Fruit fly (Drosophila melanogaster) whole organism, embryonic: ENCODE results near the gene HDAC6.

Experiments
- BEAF-32 ChIP-seq: fragments of 200-800 bp; sonication (Bioruptor generic); optimal IDR thresholded peaks from 3 replicates; lab custom pipeline; 2017; ENCODE audit warnings: missing biosample characterization, missing genetic modification characterization, mild to moderate bottlenecking, moderate library complexity, missing genetic modification reagents
- Bteb2 ChIP-seq: fragments of 200-800 bp; sonication (Bioruptor generic); optimal IDR thresholded peaks from 2 replicates; lab custom pipeline; 2016; ENCODE audit warnings: missing biosample characterization, missing genetic modification characterization
- CG10366 ChIP-seq: fragments of 200-800 bp; sonication (Bioruptor generic); IDR thresholded peaks from 2 replicates; pipeline ENCODE4 v1.3.6; 2022; ENCODE audit warnings: missing biosample characterization, missing genetic modification characterization
- CG13287 ChIP-seq: fragments of 200-800 bp; sonication (Bioruptor generic); IDR thresholded peaks from 2 replicates; pipeline ENCODE4 v1.3.6; 2022; ENCODE audit warnings: missing biosample characterization, missing genetic modification characterization; ENCODE audit not compliant: partially characterized antibody
- CG14860 ChIP-seq: fragments of 200-800 bp; sonication (Bioruptor generic); IDR thresholded peaks from 3 replicates; pipeline ENCODE4 v1.3.6; 2022; ENCODE audit warnings: missing biosample characterization, missing genetic modification characterization; ENCODE audit not compliant: partially characterized antibody
- CG17361 ChIP-seq: fragments of 200-800 bp; sonication (Bioruptor generic); IDR thresholded peaks from 3 replicates; pipeline ENCODE4 v1.3.6; 2022; ENCODE audit warnings: missing biosample characterization, missing genetic modification characterization
- CG2116 ChIP-seq: fragments of 200-800 bp; sonication (Bioruptor generic); optimal IDR thresholded peaks from 3 replicates; lab custom pipeline; 2018; ENCODE audit warnings: missing biosample characterization, mild to moderate bottlenecking, missing genetic modification characterization
- CG33213 ChIP-seq: fragments of 200-800 bp; sonication (Bioruptor generic); optimal IDR thresholded peaks from 3 replicates; lab custom pipeline; 2016; ENCODE audit warnings: missing biosample characterization, missing genetic modification characterization
- CG34224 ChIP-seq: fragments of 200-800 bp; sonication (Bioruptor generic); IDR thresholded peaks from 3 replicates; pipeline ENCODE4 v1.3.6; 2022; ENCODE audit warnings: missing biosample characterization, missing genetic modification characterization; ENCODE audit not compliant: partially characterized antibody
- CG4617 ChIP-seq: fragments of 200-800 bp; sonication (Bioruptor generic); optimal IDR thresholded peaks from 3 replicates; lab custom pipeline; 2016; ENCODE audit warnings: missing biosample characterization, missing genetic modification characterization, borderline replicate concordance
- CG6272 ChIP-seq: fragments of 200-800 bp; sonication (Bioruptor generic); IDR thresholded peaks from 2 replicates; pipeline ENCODE4 v1.3.6; 2022; ENCODE audit warnings: missing biosample characterization, missing genetic modification characterization
- CG7745 ChIP-seq: fragments of 200-800 bp; sonication (Bioruptor generic); optimal IDR thresholded peaks from 2 replicates; lab custom pipeline; 2018; ENCODE audit warnings: missing biosample characterization, mild to moderate bottlenecking, missing genetic modification characterization, moderate library complexity
- CG7963 ChIP-seq: fragments of 200-800 bp; sonication (Bioruptor generic); IDR thresholded peaks from 3 replicates; pipeline ENCODE4 v1.3.6; 2022; ENCODE audit warnings: missing biosample characterization, missing genetic modification characterization; ENCODE audit not compliant: partially characterized antibody
- CG9932 ChIP-seq: fragments of 200-800 bp; sonication (Bioruptor generic); IDR thresholded peaks from 2 replicates; pipeline ENCODE4 v1.3.6; 2022; ENCODE audit warnings: missing biosample characterization, missing genetic modification characterization
- CoRest ChIP-seq: fragments of 200-800 bp; sonication (Bioruptor generic); optimal IDR thresholded peaks from 3 replicates; lab custom pipeline; 2018; ENCODE audit warnings: missing biosample characterization, mild to moderate bottlenecking, missing genetic modification characterization, moderate library complexity
- CrebB ChIP-seq: fragments of 200-800 bp; sonication (Bioruptor generic); optimal IDR thresholded peaks from 3 replicates; lab custom pipeline; 2018; ENCODE audit warnings: missing biosample characterization, mild to moderate bottlenecking, missing genetic modification characterization
- HLH4C ChIP-seq: fragments of 200-800 bp; sonication (Bioruptor generic); IDR thresholded peaks from 3 replicates; pipeline ENCODE4 v1.3.6; 2022; ENCODE audit warnings: missing biosample characterization, missing genetic modification characterization; ENCODE audit not compliant: partially characterized antibody
- Pdp1 ChIP-seq, 2 experiments: fragments of 200-800 bp; sonication (Bioruptor generic); optimal IDR thresholded peaks; 3 replicates each; lab custom pipeline; 2016; ENCODE audit warnings: missing biosample characterization in 2 of 2, missing genetic modification characterization in 2 of 2, mild to moderate bottlenecking in 1 of 2, moderate library complexity in 1 of 2
- Scr ChIP-seq: fragments of 200-800 bp; sonication (Bioruptor generic); IDR thresholded peaks from 2 replicates; pipeline ENCODE4 v1.3.6; 2022; ENCODE audit warnings: missing biosample characterization, missing genetic modification characterization; ENCODE audit not compliant: partially characterized antibody
- Sry-δ ChIP-seq: fragments of 200-800 bp; sonication (Bioruptor generic); optimal IDR thresholded peaks from 2 replicates; lab custom pipeline; 2016; ENCODE audit warnings: missing biosample characterization, missing genetic modification characterization
- TFAM ChIP-seq: fragments of 200-800 bp; sonication (Bioruptor generic); optimal IDR thresholded peaks from 2 replicates; lab custom pipeline; 2017; ENCODE audit warnings: missing biosample characterization, missing genetic modification characterization, inconsistent platforms
- abd-A ChIP-seq: fragments of 200-800 bp; sonication (Bioruptor generic); optimal IDR thresholded peaks from 3 replicates; lab custom pipeline; 2019; ENCODE audit warnings: missing biosample characterization, mild to moderate bottlenecking, missing genetic modification characterization, moderate library complexity
- ato ChIP-seq: fragments of 200-800 bp; sonication (Bioruptor generic); IDR thresholded peaks from 2 replicates; pipeline ENCODE4 v1.3.6; 2022; ENCODE audit warnings: missing biosample characterization, missing genetic modification characterization; ENCODE audit not compliant: partially characterized antibody
- bbx ChIP-seq: fragments of 200-800 bp; sonication (Bioruptor generic); IDR thresholded peaks from 2 replicates; pipeline ENCODE4 v1.3.6; 2022; ENCODE audit warnings: missing biosample characterization, missing genetic modification characterization; ENCODE audit not compliant: partially characterized antibody
- bigmax ChIP-seq: fragments of 200-800 bp; sonication (Bioruptor generic); optimal IDR thresholded peaks from 2 replicates; lab custom pipeline; 2018; ENCODE audit warnings: missing biosample characterization, mild to moderate bottlenecking, missing genetic modification characterization
- chinmo ChIP-seq: fragments of 200-800 bp; sonication (Bioruptor generic); IDR thresholded peaks from 4 replicates; pipeline ENCODE4 v1.3.6; 2022; ENCODE audit warnings: missing biosample characterization, missing genetic modification characterization; ENCODE audit not compliant: partially characterized antibody
- emc ChIP-seq: fragments of 200-800 bp; sonication (Bioruptor generic); optimal IDR thresholded peaks from 2 replicates; lab custom pipeline; 2016; ENCODE audit warnings: missing biosample characterization, missing genetic modification characterization
- hb ChIP-seq: fragments of 200-800 bp; sonication (Bioruptor generic); IDR thresholded peaks from 3 replicates; pipeline ENCODE4 v1.3.6; 2022; ENCODE audit warnings: missing biosample characterization, missing genetic modification characterization; ENCODE audit not compliant: partially characterized antibody
- hbn ChIP-seq: fragments of 200-800 bp; sonication (Bioruptor generic); IDR thresholded peaks from 2 replicates; pipeline ENCODE4 v1.3.6; 2022; ENCODE audit warnings: missing biosample characterization, missing genetic modification characterization; ENCODE audit not compliant: partially characterized antibody
- inv ChIP-seq: fragments of 200-800 bp; sonication (Bioruptor generic); IDR thresholded peaks from 2 replicates; pipeline ENCODE4 v1.3.6; 2022; ENCODE audit warnings: missing biosample characterization, missing genetic modification characterization; ENCODE audit not compliant: partially characterized antibody
- kah ChIP-seq: fragments of 200-800 bp; sonication (Bioruptor generic); optimal IDR thresholded peaks from 2 replicates; lab custom pipeline; 2018; ENCODE audit warnings: missing biosample characterization, mild to moderate bottlenecking, missing genetic modification characterization
- knrl ChIP-seq: fragments of 200-800 bp; sonication (Bioruptor generic); IDR thresholded peaks from 3 replicates; pipeline ENCODE4 v1.3.6; 2022; ENCODE audit warnings: missing biosample characterization, missing genetic modification characterization; ENCODE audit not compliant: partially characterized antibody
- nerfin-2 ChIP-seq: fragments of 200-800 bp; sonication (Bioruptor generic); IDR thresholded peaks from 2 replicates; pipeline ENCODE4 v1.3.6; 2022; ENCODE audit warnings: missing biosample characterization, missing genetic modification characterization; ENCODE audit not compliant: partially characterized antibody
- nmo ChIP-seq: fragments of 200-800 bp; sonication (Bioruptor generic); optimal IDR thresholded peaks from 2 replicates; lab custom pipeline; 2018; ENCODE audit warnings: missing biosample characterization, mild to moderate bottlenecking, missing genetic modification characterization, moderate library complexity
- pzg ChIP-seq: fragments of 200-800 bp; sonication (Bioruptor generic); optimal IDR thresholded peaks from 3 replicates; lab custom pipeline; 2018; ENCODE audit warnings: missing biosample characterization, mild to moderate bottlenecking, missing genetic modification characterization, moderate library complexity
- ro ChIP-seq: fragments of 200-800 bp; sonication (Bioruptor generic); IDR thresholded peaks from 2 replicates; pipeline ENCODE4 v1.3.6; 2022; ENCODE audit warnings: missing biosample characterization, missing genetic modification characterization
- sisA ChIP-seq: fragments of 200-800 bp; sonication (Bioruptor generic); IDR thresholded peaks from 2 replicates; pipeline ENCODE4 v1.3.6; 2022; ENCODE audit warnings: missing biosample characterization, missing genetic modification characterization
- slbo ChIP-seq: fragments of 200-800 bp; sonication (Bioruptor generic); IDR thresholded peaks from 2 replicates; pipeline ENCODE4 v1.3.6; 2022; ENCODE audit warnings: missing biosample characterization, missing genetic modification characterization
- stwl ChIP-seq: fragments of 200-800 bp; sonication (Bioruptor generic); optimal IDR thresholded peaks from 3 replicates; lab custom pipeline; 2018; ENCODE audit warnings: missing biosample characterization, mild to moderate bottlenecking, missing genetic modification characterization, moderate library complexity
- tna ChIP-seq: fragments of 200-800 bp; sonication (Bioruptor generic); IDR thresholded peaks from 2 replicates; pipeline ENCODE4 v1.3.6; 2022; ENCODE audit warnings: missing biosample characterization, missing genetic modification characterization; ENCODE audit not compliant: partially characterized antibody
- unc-4 ChIP-seq: fragments of 200-800 bp; sonication (Bioruptor generic); IDR thresholded peaks from 2 replicates; pipeline ENCODE4 v1.3.6; 2022; ENCODE audit warnings: missing biosample characterization, missing genetic modification characterization; ENCODE audit not compliant: partially characterized antibody
- vnd ChIP-seq: fragments of 200-800 bp; sonication (Bioruptor generic); IDR thresholded peaks from 3 replicates; pipeline ENCODE4 v1.3.6; 2022; ENCODE audit warnings: missing biosample characterization, missing genetic modification characterization; ENCODE audit not compliant: partially characterized antibody
- zen2 ChIP-seq: fragments of 200-800 bp; sonication (Bioruptor generic); IDR thresholded peaks from 3 replicates; pipeline ENCODE4 v1.3.6; 2022; ENCODE audit warnings: missing biosample characterization, missing genetic modification characterization; ENCODE audit not compliant: partially characterized antibody

The HDAC6 gene

DNA sequence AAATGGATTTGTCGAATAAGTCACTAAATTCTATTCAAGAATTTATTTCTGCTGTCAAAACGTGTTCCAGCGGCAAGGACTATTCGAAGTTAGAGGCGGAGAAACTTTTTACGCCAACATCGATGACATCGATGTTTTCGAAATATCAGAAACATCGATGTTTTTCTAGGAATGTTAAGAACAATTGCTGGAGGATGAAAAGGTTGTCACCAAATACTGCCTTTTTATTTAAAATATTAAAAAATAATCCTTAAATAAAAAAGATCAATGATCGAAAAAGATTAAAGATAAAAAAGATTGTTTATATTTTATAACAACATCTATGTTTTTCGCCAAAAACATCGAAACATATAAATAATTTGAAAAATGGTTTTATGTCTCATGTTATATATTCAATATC, 8.9 kb downstream of the HDAC6 start, which contains the start of gene CG9123 (continued):
- no peak for TF ChIP-seq kah (GFP tag; lab: Kevin White, UChicago)
- no peak for TF ChIP-seq abd-A (tag; lab: Kevin White, UChicago)

DNA sequence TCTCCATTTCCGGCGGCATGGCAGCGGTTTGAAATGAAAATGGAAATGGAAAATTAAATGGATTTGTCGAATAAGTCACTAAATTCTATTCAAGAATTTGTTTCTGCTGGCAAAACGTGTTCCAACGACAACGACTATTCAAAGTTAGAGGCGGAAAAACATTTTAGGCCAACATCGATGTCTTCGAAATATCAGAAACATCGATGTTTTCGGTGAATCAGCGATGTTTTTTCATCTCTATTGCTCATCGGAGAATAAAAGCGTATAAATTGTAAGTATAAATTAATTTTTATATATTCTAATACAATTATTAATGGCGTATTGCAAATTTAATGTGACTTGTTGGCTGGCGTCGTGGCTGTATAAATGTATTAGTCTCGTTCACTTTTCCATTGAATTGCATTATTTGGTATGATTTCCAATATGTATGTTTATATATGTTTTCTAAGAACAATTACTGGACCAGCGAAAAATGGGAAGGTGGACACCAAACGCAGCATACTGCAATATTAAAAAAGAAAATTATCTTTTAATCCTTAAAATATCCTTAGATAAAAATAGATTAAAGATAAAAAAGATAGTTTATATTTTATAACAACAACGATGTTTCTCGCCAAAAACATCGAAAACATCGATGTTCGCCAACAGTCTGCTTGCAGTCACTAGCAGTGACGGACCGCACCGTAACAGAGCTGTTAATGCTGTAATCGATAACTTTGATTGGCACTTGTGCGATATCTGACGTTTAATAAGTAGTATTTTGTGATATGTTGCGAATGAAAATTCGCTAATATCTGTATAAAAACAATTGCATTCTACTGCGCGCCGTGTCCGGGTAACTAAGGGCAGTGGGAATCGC, 11.6 kb downstream of the HDAC6 start, which contains the start of the genes CG12608 and Prp5:
Gene CG12608 (minus strand): TSS at position 153 of the 859 bp plus-strand sequence.
Gene Prp5 (plus strand): TSS at position 697 of the 859 bp plus-strand sequence.
- TF ChIP-seq emc (GFP tag; lab: Kevin White, UChicago) (no peak), knrl (GFP tag; lab: Robert Waterston, UW) (peak; percentile 57; the same call in 2 of the 3 replicates), ato (peak; percentile 60; the same call in 1 of the 2 replicates), chinmo (GFP tag; lab: Robert Waterston, UW) (0 out of 4 replicates have a peak, but pooled peaks have one; percentile 41), CG9932 (GFP tag; lab: Robert Waterston, UW) (peak; percentile 53), CG17361 (GFP tag; lab: Robert Waterston, UW) (peak; percentile 55; the same call in 2 of the 3 replicates), BEAF-32 (GFP tag; lab: Kevin White, UChicago) (peak; percentile 68), Scr (GFP tag; lab: Robert Waterston, UW) (peak; percentile 68), vnd (GFP tag; lab: Robert Waterston, UW) (peak; percentile 45; the same call in 1 of the 3 replicates), TFAM (GFP tag; lab: Kevin White, UChicago) (no peak), CG33213 (GFP tag; lab: Kevin White, UChicago) (no peak), CG13287 (GFP tag; lab: Robert Waterston, UW) (peak; percentile 69; the same call in 1 of the 2 replicates), CG7745 (tag; lab: Kevin White, UChicago) (no peak), HLH4C (GFP tag; lab: Robert Waterston, UW) (peak; percentile 40), nerfin-2 (GFP tag; lab: Robert Waterston, UW) (peak; percentile 47), bigmax (GFP tag; lab: Kevin White, UChicago) (no peak), stwl (peak; percentile 10), inv (GFP tag; lab: Robert Waterston, UW) (peak; percentile 44), CrebB (no peak), hbn (GFP tag; lab: Robert Waterston, UW) (peak; percentile 51), unc-4 (GFP tag; lab: Robert Waterston, UW) (peak; percentile 53; the same call in 1 of the 2 replicates), pzg (peak; percentile 31), bbx (peak; percentile 73), CoRest (tag; lab: Kevin White, UChicago) (peak; percentile 21), CG14860 (GFP tag; lab: Robert Waterston, UW) (peak; percentile 48; the same call in 2 of the 3 replicates), CG10366 (no peak), CG7963 (GFP tag; lab: Robert Waterston, UW) (peak; percentile 64), Bteb2 (GFP tag; lab: Kevin White, UChicago) (no peak), CG6272 (GFP tag; lab: Robert Waterston, UW) (no peak), Sry-δ (GFP tag; lab: Kevin White, UChicago) (peak; percentile 76), hb (GFP tag; lab: Robert Waterston, UW) (0 out of 3 replicates have a peak, but pooled peaks have one; percentile 26), CG4617 (GFP tag; lab: Kevin White, UChicago) (peak; percentile 30), CG34224 (peak; percentile 50), Pdp1 (GFP tag; optimal IDR thresholded peaks at IDR 0.05; lab: Kevin White, UChicago) (peak in 1 of 2 experiments; percentile 26), slbo (peak; percentile 33; the same call in 1 of the 2 replicates), ro (GFP tag; lab: Robert Waterston, UW) (no peak), nmo (GFP tag; lab: Kevin White, UChicago) (peak; percentile 21), zen2 (GFP tag; lab: Robert Waterston, UW) (peak; percentile 35; the same call in 2 of the 3 replicates), sisA (no peak), tna (peak; percentile 37; the same call in 1 of the 2 replicates), CG2116 (GFP tag; lab: Kevin White, UChicago) (peak; percentile 89)
